Worm (Caenorhabditis elegans): ENCODE measurements around the gene F52D2.7.
A peak's percentile ranks its signal among the peaks of the same experiment; 100 is the strongest.

F52D2.7 gene

ce11 chrX:2012491-2013201 is 50.3 kb downstream of the F52D2.7 start, which contains the start of gene Y102A11A.9:
TSS of gene Y102A11A.9 (plus strand) at chrX:2013151.
- TF ChIP-seq ahr-1 (tag; optimal IDR thresholded peaks at IDR 0.05) (no peak), ceh-14 (tag; optimal IDR thresholded peaks at IDR 0.05) (peak; percentile 17), mec-3 (tag; optimal IDR thresholded peaks at IDR 0.05; ENCODE audit: borderline replicate concordance) (no peak), hlh-13 (GFP tag; optimal IDR thresholded peaks at IDR 0.05) (no peak)

ce11 chrX:2013912-2014311 is 51.5 kb downstream of the F52D2.7 start:
- TF ChIP-seq pha-4 (tag; optimal IDR thresholded peaks at IDR 0.05) (no peak), Y22D7AL.16 (tag; optimal IDR thresholded peaks at IDR 0.05) (no peak), ceh-48 (tag; optimal IDR thresholded peaks at IDR 0.05) (no peak), sox-4 (tag; optimal IDR thresholded peaks at IDR 0.05) (no peak), K09A11.1 (tag; optimal IDR thresholded peaks at IDR 0.05; ENCODE audit: insufficient read depth) (no peak), sdc-2 (tag; optimal IDR thresholded peaks at IDR 0.05) (no peak), ttx-3 (tag; optimal IDR thresholded peaks at IDR 0.05) (no peak), che-1 (tag; optimal IDR thresholded peaks at IDR 0.05) (no peak)

- TF ChIP-seq sdc-2 (tag; optimal IDR thresholded peaks at IDR 0.05), result no peak
- TF ChIP-seq ttx-3 (tag; optimal IDR thresholded peaks at IDR 0.05), result no peak
- TF ChIP-seq K09A11.1 (tag; optimal IDR thresholded peaks at IDR 0.05; ENCODE audit: insufficient read depth), result no peak
- no peak for TF ChIP-seq ceh-22 (tag; optimal IDR thresholded peaks at IDR 0.05)
- no peak for TF ChIP-seq unc-86 (tag; optimal IDR thresholded peaks at IDR 0.05)
- TF ChIP-seq unc-3 (GFP tag; conservative IDR thresholded peaks at IDR 0.05), result no peak
- no peak for TF ChIP-seq unc-3 (tag; optimal IDR thresholded peaks at IDR 0.05)
- TF ChIP-seq T23F11.4 (GFP tag; optimal IDR thresholded peaks at IDR 0.05), result no peak
- TF ChIP-seq C08G9.2 (tag; optimal IDR thresholded peaks at IDR 0.05), result no peak
Observed at ce11 chrX:2014521-2014920, 52.1 kb downstream of the F52D2.7 start.

Data from whole organism, late embryonic.